Fruit fly (Drosophila melanogaster) whole organism: ENCODE results near the gene CG17075.

Experiments used
- CG8478 ChIP-seq: fragments of >200 bp; optimal IDR thresholded peaks from 2 replicates; lab custom pipeline; 2018; ENCODE audit warnings: inconsistent platforms
- Dll ChIP-seq: fragments of >200 bp; optimal IDR thresholded peaks from 2 replicates; lab custom pipeline; 2017
- psq ChIP-seq: fragments of >200 bp; optimal IDR thresholded peaks from 2 replicates; lab custom pipeline; 2017

DNA sequence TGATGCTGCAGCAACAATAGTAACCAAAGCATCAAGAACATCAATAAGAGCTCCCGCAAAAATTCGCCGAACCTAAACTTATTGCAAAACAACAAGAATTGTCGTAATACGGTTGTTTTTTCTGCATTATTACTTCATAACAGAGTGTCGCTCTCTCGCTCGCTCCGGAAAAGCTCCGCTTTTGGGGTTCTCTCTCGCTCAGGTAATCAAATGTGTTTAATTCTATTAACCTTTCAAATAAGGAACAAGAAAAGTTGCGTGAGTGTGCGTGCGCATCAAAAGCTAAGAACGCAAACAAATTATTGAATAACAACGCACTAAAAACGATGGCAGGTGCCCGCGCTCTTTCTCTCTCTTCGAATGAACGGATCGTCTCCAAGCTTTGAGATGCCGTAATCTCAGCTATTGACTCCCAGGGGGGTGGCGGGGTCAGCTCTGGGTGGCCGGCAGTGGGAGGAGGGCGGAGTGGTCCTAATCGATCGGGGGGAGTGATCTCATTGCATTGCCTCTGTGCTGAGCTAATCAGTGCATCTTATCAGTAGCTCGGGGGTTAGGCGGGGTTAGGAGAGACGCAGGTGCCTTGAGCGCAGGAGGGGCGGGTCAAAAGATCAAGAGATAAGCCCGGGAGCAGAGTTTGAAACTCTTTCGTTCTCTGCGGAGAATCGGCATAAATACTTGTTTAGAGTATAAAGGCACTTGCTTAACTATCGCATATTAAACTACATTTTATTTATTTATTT, 39.1 kb upstream of the CG17075 start:
- no peak for TF ChIP-seq CG8478 (lab: Kevin White, UChicago)
- no peak for TF ChIP-seq Dll (lab: Kevin White, UChicago)
- TF ChIP-seq psq (lab: Kevin White, UChicago) = no peak
